Fruit fly (Drosophila melanogaster): ENCODE data around the gene Nasp.
A peak's percentile ranks its signal among the peaks of the same experiment; 100 is the strongest.

Gene Nasp

DNA sequence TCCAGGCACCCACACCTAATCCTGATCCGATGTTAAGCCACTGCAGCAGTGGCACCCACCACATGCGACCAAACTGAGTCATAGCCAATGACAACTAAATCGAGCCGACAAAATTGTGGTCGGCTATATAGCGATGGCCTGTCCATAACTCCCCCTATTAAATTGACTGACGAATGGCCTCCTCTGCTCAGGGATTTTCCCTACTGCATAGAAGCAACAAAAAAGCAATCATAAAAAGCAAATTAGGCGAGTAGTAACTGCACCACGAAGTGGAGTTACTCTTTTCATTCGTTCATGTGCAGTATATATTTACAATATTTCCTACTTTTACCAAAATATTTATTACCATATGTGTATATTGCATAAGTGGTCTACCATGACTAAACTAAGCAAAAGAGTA, 25.0 kb downstream of the Nasp start, which contains the start of gene CG13318:
TSS of gene CG13318 (minus strand) at position 101 of the 400 bp plus-strand sequence.
- TF ChIP-seq noc (tag; optimal IDR thresholded peaks at IDR 0.05): no peak

DNA sequence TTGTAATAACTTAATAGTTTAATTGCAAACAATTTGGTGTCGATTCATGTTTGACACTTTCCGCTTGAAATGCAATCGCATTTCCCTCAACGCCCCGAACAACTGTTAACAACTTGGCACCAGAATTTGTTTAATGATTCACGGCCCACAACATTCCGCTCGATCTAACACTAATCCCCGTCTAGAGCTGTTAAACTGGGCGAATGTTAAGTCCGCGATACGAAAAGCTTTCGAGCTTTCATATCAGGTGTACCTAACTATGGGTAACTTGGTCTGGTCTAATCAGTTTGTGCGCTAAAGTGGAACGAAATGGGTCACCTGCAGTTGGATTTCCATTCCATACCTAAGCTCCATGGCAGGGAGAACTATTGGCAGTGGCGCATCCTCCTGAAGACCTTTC, 25.5 kb downstream of the Nasp start, which contains the start of gene CG34301:
TSS of gene CG34301 (plus strand) at position 301 of the 400 bp plus-strand sequence.
- no peak for TF ChIP-seq noc (tag; optimal IDR thresholded peaks at IDR 0.05)

DNA sequence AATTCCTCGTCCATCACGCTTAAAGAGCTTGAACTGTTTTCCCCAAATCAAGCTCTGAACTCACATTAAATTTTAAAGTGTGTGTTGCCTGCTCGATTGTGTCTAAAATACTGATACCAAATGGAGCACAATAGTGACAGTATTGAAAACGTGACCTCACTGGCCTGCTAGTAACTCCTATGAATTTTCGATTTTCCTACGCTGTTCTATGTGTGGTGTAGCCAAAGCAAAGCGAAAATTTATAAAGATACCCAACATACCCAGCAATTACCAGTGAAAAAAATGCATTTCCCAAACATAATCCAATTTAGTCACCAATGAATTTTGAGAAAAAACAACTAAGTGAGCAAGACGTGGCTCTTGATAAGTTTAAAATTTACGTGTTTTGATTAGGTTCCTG, 32.2 kb downstream of the Nasp start, which contains the start of gene CG33191:
TSS of gene CG33191 (minus strand) at position 101 of the 400 bp plus-strand sequence.
- no peak for TF ChIP-seq noc (tag; optimal IDR thresholded peaks at IDR 0.05)

DNA sequence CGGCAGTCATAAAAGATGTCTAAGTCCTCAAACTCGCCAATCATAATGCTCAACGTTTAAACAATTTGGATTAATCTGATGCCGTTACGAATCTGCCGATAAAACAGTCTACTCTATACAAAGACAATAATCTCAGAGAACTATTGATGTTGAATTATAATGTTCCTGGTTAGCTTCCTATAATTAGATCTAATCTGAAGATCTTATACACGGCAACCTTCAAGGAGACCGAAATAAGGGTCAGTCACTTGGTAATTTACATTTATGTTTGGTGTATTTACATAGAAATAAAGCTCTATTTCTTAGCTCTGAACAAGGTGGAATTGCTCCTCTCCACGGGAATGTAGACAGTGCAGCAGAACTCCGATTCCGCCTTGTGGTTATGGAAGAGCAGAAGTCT, 33.1 kb downstream of the Nasp start, which contains the start of gene CG33189:
TSS of gene CG33189 (minus strand) at position 101 of the 400 bp plus-strand sequence.
- TF ChIP-seq noc (tag; optimal IDR thresholded peaks at IDR 0.05): no peak

DNA sequence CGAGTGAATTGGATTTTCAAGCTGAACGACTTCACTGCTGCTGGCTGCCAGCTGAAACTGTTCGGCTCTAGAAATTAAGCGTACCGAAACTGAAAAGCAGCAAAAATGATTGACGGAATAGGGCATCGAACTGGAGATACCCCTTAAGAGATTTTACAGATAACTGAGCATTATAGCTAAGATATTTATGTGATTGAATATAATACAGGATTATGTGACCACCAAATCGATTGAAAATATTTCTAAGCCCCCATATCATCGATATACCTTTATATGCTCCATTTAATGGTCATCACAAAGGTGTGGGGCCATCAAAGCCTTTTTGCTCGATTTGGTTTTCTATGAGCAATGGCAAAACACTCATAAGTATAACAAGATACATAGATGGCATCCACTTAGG, 37.2 kb downstream of the Nasp start:
- TF ChIP-seq noc (tag; optimal IDR thresholded peaks at IDR 0.05): no peak

DNA sequence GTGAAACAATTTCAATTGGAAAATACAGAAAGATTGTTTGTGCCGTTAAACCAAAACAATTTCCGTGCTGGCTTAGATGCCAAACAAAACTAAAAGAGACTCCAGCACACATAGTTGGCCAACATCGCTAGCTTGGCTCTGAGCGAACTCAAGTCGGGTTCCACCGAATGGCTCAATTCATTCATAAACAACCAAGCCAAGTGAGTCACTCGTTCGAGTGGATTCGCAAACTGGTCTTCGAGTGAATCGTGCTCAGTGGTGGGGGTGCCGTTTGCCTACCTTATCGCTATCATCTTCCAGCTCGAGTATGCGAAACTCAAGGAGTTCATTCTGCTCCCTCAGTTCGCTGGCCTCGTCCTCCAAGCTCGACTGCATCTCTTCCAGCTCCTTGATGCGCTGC, 37.9 kb downstream of the Nasp start:
- no peak for TF ChIP-seq noc (tag; optimal IDR thresholded peaks at IDR 0.05)

DNA sequence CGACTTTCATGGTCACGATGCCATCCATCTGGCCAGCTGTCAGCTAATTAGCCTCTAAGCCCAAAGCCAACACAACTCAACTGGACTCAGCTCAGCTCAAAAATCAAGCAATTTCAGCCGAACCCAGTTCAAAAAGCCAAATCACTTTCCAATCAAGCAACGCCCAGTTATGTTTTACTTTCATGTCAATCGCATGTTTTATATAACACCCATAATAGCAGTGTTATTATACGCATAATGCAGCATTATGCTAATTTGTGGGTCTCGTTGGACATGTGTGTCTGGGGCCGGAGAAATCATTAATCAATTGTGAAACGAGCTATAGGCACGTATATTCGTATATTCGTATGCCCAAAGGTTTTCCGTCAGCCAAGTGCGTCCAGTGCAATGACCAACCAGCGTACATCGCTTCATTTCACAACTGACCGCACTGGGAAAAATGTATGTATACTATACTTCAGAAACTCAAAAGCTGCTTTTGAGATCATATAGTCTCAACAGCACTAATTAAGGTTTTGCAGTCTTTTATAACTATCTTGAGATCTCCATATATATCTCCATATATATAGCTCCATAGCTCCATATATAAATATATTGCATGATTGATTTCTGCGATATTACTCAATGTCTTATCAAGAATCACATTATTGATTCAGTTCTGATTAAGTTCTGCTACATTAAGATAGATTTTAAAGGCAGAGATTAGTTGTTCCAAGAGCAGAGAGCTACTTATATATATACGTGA, 40.1 kb downstream of the Nasp start:
- no peak for TF ChIP-seq noc (tag; optimal IDR thresholded peaks at IDR 0.05)

DNA sequence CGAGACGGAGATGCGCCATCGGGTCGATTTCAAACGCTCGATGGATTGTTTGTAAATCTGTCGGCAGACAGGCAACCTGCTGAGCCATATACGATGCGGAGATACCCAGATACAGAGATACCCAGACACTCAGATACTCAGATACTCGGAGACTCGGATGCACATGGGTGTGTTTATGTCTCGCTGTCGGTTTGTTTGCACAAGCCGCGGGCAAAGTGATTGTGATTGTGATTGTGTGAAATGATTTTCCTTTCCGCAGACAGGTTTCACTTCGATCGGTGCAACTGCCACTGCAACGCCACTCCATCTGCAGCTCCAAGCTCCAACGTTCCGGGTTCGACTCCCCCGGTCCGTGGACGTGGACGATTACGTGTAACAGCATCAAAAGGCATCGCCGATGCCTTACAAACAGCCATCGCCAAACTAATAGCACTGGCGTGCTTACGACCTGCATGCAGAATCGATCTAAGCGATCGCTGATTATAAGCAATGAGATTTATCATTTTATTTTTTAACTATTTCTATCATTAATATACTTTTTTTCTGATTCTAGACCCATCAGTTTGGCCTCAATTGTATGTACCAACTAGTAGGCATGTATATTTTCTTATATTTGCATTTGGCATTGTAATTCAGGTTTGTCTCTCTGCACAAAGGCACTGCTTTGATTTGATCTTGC, 41.3 kb downstream of the Nasp start:
- TF ChIP-seq noc (tag; optimal IDR thresholded peaks at IDR 0.05): no peak

DNA sequence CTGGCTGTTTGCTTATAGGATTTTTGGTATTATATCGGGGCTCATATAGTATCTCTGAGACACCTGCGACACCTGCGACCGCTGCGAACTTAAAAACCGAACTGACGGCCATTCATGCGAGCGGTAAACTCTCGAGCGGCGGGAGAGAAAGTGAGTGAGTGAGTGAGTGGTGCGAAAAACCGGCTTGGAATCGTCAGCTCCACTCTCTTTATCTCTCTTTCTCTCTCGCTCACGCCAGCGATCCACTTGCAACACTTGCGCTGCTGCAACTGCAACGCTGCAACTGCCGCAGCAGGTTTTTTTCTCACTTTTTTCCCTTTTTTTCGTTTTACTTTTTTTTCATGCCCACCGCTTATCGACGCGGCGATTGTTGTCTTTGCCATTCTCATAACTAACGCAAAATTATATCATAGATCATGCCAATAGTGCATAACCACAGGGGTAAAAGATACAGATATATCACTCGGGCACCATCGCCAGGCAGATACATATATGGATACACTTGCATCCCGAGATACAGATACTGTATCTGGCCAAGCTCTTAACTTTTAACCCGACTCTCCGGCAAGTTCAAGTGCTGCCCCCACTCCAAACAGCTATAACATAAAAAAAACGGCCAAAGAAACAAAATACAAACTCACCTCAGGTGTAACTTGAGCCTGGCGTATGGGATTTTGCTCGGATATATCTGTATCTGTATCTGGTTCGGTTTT, 45.0 kb downstream of the Nasp start:
- TF ChIP-seq noc (tag; optimal IDR thresholded peaks at IDR 0.05): no peak

DNA sequence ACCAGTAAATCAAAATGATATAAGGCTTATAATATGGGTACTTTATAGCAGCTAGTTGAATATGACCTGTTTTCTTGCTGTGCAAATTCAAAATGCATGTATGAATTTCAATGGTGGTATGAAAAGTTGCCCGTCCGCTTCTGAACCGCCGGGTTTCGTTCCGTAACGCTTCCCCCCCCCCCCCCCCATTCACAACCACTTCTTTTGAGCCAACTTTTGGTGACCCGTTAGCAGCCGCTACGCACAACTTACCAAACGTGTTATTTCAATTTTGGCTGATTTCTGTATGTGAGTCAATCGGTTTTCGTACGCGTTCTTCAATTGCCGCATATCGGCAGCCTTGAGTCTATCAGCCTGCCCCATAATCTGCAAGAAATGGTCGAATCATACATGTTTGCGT, 46.1 kb downstream of the Nasp start:
- TF ChIP-seq noc (tag; optimal IDR thresholded peaks at IDR 0.05): no peak

DNA sequence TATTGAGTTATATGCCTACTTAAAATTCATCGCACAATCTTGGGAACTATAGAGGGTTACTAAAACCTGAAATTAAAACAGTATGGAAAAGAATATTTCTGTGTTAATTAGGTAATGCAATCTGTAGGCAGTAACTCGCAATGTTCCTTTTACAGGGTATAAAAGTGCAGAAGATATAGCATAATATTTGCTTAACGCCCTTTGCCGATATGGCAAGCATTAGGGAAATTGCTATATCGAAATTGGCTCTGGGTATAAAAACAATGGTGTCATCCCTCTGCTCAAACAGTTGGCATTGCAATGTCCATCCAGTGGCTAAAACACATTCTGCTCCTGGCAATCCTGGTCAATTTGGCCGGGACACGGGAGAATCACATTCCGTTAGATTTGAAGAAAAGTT, 46.8 kb downstream of the Nasp start, which contains the start of gene Ir85a:
TSS of gene Ir85a (plus strand) at position 301 of the 400 bp plus-strand sequence.
- TF ChIP-seq noc (tag; optimal IDR thresholded peaks at IDR 0.05): no peak

DNA sequence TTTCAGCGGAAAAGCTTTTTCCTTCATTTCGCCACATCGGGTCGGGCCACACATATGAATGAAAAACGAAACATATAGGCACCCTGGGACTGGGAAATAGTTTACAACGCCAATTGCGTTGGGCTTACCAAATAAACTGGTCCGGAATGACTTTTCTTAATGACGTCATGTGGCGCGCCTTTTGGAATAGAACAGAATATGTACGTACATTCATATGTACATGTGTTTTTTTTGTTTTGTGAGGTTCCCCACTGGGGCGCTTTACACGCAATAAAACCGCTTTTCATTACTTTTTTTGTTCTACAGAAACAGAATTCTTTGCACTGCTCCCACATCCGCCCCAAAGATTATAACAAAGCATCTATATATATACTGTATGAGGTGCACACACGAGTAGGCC, 50.7 kb downstream of the Nasp start:
- TF ChIP-seq noc (tag; optimal IDR thresholded peaks at IDR 0.05): no peak

DNA sequence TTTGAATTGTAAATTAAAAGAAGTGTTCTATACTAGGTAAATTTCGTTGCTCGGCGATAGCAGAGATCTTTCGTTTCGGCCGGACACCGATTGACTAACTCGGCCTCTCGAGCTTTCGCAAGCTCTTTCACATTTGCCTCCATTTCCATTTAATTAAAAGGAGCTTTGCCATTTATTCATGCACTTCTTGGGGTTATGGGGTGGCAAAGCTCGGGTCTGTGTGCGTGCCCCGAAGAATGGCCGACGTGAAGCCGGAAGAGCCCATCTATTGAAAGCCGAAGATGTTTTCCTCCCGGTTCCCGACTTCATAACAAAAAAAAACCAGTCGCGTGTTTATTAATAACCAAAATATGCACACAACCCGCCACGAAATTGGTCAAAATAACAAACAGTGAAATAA, 52.3 kb downstream of the Nasp start:
- TF ChIP-seq noc (tag; optimal IDR thresholded peaks at IDR 0.05): no peak

DNA sequence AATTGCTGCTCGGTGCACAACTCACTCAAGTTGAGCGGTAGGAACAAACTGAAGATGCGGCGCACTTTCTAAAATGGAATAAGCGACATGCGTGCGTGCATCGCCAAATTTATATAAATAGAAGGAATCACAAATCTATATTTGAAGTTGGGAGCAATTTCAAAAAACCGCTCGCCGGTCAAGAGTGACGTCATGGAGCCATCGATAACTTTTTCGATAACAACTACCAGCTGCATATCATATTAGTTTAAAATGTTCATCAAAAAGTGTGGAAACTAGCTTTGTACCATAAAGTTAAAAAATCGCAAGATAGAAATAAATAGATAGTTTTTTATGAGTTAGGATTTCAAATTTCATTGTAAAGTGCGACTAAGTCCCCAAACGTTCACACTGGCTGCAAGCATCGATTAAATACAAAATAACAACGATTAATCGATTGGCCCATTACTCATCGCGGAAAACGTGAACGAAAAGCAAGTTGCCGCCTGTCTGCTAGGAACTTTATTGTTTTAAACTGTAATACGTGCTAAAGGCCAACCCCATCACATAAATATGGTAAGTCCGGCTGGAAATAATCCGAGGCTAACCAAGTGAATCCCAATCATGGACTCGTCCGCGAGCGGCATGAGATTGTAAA, 53.6 kb downstream of the Nasp start, which contains the start of the genes Pif1A, Pif1B and CCT7:
TSS of gene Pif1A (minus strand) at position 51 of the 637 bp plus-strand sequence.
TSS of gene Pif1B (minus strand) at position 51 of the 637 bp plus-strand sequence.
TSS of gene CCT7 (plus strand) at position 439 of the 637 bp plus-strand sequence.
- TF ChIP-seq noc (tag; optimal IDR thresholded peaks at IDR 0.05): peak; percentile 9
